Worm (Caenorhabditis elegans) whole organism, L1 larva: ENCODE measurements around the gene D1053.4.

Experiments used
- aly-2 ChIP-seq: fragments of 150-350 bp; optimal IDR thresholded peaks from 2 replicates; lab custom pipeline; 2014; ENCODE audit warnings: missing biosample characterization, missing genetic modification characterization
- dpl-1 ChIP-seq, 3 experiments: fragments of 150-350 bp in 2 of 3; sonication (generic microtip) in 1 of 3; optimal IDR thresholded peaks; 2 replicates each; lab custom pipeline; 2014 to 2017; ENCODE audit warnings: missing biosample characterization in 3 of 3, missing genetic modification characterization in 3 of 3, missing genetic modification reagents in 3 of 3
- fos-1 ChIP-seq: fragments of 150-350 bp; optimal IDR thresholded peaks from 2 replicates; lab custom pipeline; 2014; ENCODE audit warnings: missing biosample characterization, missing genetic modification characterization
- hlh-4 ChIP-seq: sonication (generic microtip); optimal IDR thresholded peaks from 2 replicates; lab custom pipeline; 2016; ENCODE audit warnings: mild to moderate bottlenecking, missing genetic modification characterization, missing compliant biosample characterization
- lin-35 ChIP-seq, 2 experiments: fragments of 150-350 bp; optimal IDR thresholded peaks; 2 replicates each; lab custom pipeline; 2014; ENCODE audit warnings: missing biosample characterization in 2 of 2, missing genetic modification characterization in 2 of 2, missing genetic modification reagents in 2 of 2
- nhr-12 ChIP-seq: sonication (generic microtip); optimal IDR thresholded peaks from 2 replicates; lab custom pipeline; 2017; ENCODE audit warnings: missing biosample characterization, missing genetic modification characterization
- nhr-237 ChIP-seq: fragments of 150-350 bp; optimal IDR thresholded peaks from 2 replicates; lab custom pipeline; 2014; ENCODE audit warnings: missing biosample characterization, missing genetic modification characterization
- nhr-28 ChIP-seq: fragments of 150-350 bp; optimal IDR thresholded peaks from 2 replicates; lab custom pipeline; 2014; ENCODE audit warnings: missing biosample characterization, missing genetic modification characterization
- rnt-1 ChIP-seq: sonication (generic microtip); optimal IDR thresholded peaks from 2 replicates; lab custom pipeline; 2016; ENCODE audit warnings: mild to moderate bottlenecking, missing genetic modification characterization, moderate library complexity, missing compliant biosample characterization
- unc-130 ChIP-seq: fragments of 150-350 bp; optimal IDR thresholded peaks from 2 replicates; lab custom pipeline; 2017; ENCODE audit warnings: missing biosample characterization, missing genetic modification characterization, inconsistent platforms
- ztf-4 ChIP-seq: fragments of 150-350 bp; optimal IDR thresholded peaks from 2 replicates; lab custom pipeline; 2014; ENCODE audit warnings: missing biosample characterization, missing genetic modification characterization

- peak in 1 of 2 experiments; percentile 10 for TF ChIP-seq lin-35 (GFP tag; optimal IDR thresholded peaks at IDR 0.05; lab: Kevin White, UChicago)
- peak in 2 of 3 experiments; percentile 5 to 47 for TF ChIP-seq dpl-1 (GFP tag; optimal IDR thresholded peaks at IDR 0.05; lab: Kevin White, UChicago)
- no peak for TF ChIP-seq aly-2 (tag; lab: Kevin White, UChicago)
- peak; percentile 23 for TF ChIP-seq unc-130 (tag; lab: Kevin White, UChicago)
- peak; percentile 79 for TF ChIP-seq rnt-1 (tag; lab: Kevin White, UChicago)
- TF ChIP-seq nhr-28 (tag; lab: Kevin White, UChicago) = no peak
- TF ChIP-seq nhr-237 (tag; lab: Kevin White, UChicago) = no peak
- no peak for TF ChIP-seq fos-1 (tag; lab: Kevin White, UChicago)
- no peak for TF ChIP-seq ztf-4 (tag; lab: Kevin White, UChicago)
- no peak for TF ChIP-seq hlh-4 (tag; lab: Kevin White, UChicago)
- TF ChIP-seq nhr-12 (tag; lab: Kevin White, UChicago) = no peak
Observed at ce11 chrX:11693092-11693491, 30.5 kb downstream of the D1053.4 start, which contains the start of gene smcl-1.
